Fruit fly (Drosophila melanogaster): ENCODE measurements around the gene ChLD3.

The ChLD3 gene

dm6 chr2L:16761891-16762290 lies 23.2 kb downstream of the ChLD3 start:
- no peak for TF ChIP-seq Jra (GFP tag; optimal IDR thresholded peaks at IDR 0.05)
- TF ChIP-seq OdsH (GFP tag; optimal IDR thresholded peaks at IDR 0.05) = no peak
- TF ChIP-seq Rel (GFP tag; optimal IDR thresholded peaks at IDR 0.05) = no peak
- TF ChIP-seq Rel (tag; optimal IDR thresholded peaks at IDR 0.05) = no peak

dm6 chr2L:16764480-16764879 lies 25.8 kb downstream of the ChLD3 start:
- TF ChIP-seq OdsH (GFP tag; optimal IDR thresholded peaks at IDR 0.05) (no peak), usp (GFP tag; optimal IDR thresholded peaks at IDR 0.05) (no peak), Jra (GFP tag; optimal IDR thresholded peaks at IDR 0.05) (no peak), GATAd (GFP tag; optimal IDR thresholded peaks at IDR 0.05) (no peak), Sp1 (GFP tag; optimal IDR thresholded peaks at IDR 0.05) (no peak), Rel (GFP tag; optimal IDR thresholded peaks at IDR 0.05) (no peak), Rel (tag; optimal IDR thresholded peaks at IDR 0.05) (no peak), N (GFP tag; optimal IDR thresholded peaks at IDR 0.05) (no peak), Hnf4 (GFP tag; optimal IDR thresholded peaks at IDR 0.05) (no peak), lola (GFP tag; optimal IDR thresholded peaks at IDR 0.05) (no peak), Myc (optimal IDR thresholded peaks at IDR 0.05) (no peak), dmrt93B (GFP tag; optimal IDR thresholded peaks at IDR 0.05) (no peak)

dm6 chr2L:16766070-16766752 lies 27.6 kb downstream of the ChLD3 start, which contains the start of gene Mhc:
Gene Mhc (plus strand): TSS chr2L:16766566.
- TF ChIP-seq tai (GFP tag; optimal IDR thresholded peaks at IDR 0.05) (no peak), Hr83 (GFP tag; optimal IDR thresholded peaks at IDR 0.05; ENCODE audit: poor library complexity, severe bottlenecking) (no peak), dl (GFP tag; optimal IDR thresholded peaks at IDR 0.05; ENCODE audit: insufficient read depth in 1 of 2, partially characterized antibody in 2 of 2) (no peak), Dif (GFP tag; optimal IDR thresholded peaks at IDR 0.05; ENCODE audit: partially characterized antibody) (no peak)

dm6 chr2L:16787548-16787947 lies 48.9 kb downstream of the ChLD3 start:
- TF ChIP-seq Sp1 (GFP tag; optimal IDR thresholded peaks at IDR 0.05) = no peak
- no peak for TF ChIP-seq GATAd (GFP tag; optimal IDR thresholded peaks at IDR 0.05)
- TF ChIP-seq CG9705 (GFP tag; optimal IDR thresholded peaks at IDR 0.05) = no peak
- no peak for TF ChIP-seq usp (GFP tag; optimal IDR thresholded peaks at IDR 0.05)
- no peak for TF ChIP-seq fru (GFP tag; optimal IDR thresholded peaks at IDR 0.05)
- no peak for TF ChIP-seq Rel (GFP tag; optimal IDR thresholded peaks at IDR 0.05)
- TF ChIP-seq Rel (tag; optimal IDR thresholded peaks at IDR 0.05) = no peak
- no peak for TF ChIP-seq rgr (GFP tag; optimal IDR thresholded peaks at IDR 0.05)
- TF ChIP-seq pan (optimal IDR thresholded peaks at IDR 0.05) = no peak
- TF ChIP-seq lola (GFP tag; optimal IDR thresholded peaks at IDR 0.05) = no peak
- TF ChIP-seq HLH106 (tag; optimal IDR thresholded peaks at IDR 0.05) = no peak
- no peak for TF ChIP-seq h (GFP tag; optimal IDR thresholded peaks at IDR 0.05)
- no peak for TF ChIP-seq psq (GFP tag; optimal IDR thresholded peaks at IDR 0.05)
- TF ChIP-seq dl (GFP tag; optimal IDR thresholded peaks at IDR 0.05; ENCODE audit: insufficient read depth in 1 of 2, partially characterized antibody in 2 of 2) = no peak
- TF ChIP-seq Hr78 (GFP tag; optimal IDR thresholded peaks at IDR 0.05) = no peak
- no peak for TF ChIP-seq Hr83 (GFP tag; optimal IDR thresholded peaks at IDR 0.05; ENCODE audit: poor library complexity, severe bottlenecking)
- TF ChIP-seq Mio (GFP tag; optimal IDR thresholded peaks at IDR 0.05) = no peak

dm6 chr2L:16788885-16789284 lies 50.2 kb downstream of the ChLD3 start:
- TF ChIP-seq brk (GFP tag; optimal IDR thresholded peaks at IDR 0.05) (no peak), lola (GFP tag; optimal IDR thresholded peaks at IDR 0.05) (no peak), dl (GFP tag; optimal IDR thresholded peaks at IDR 0.05; ENCODE audit: insufficient read depth in 1 of 2, partially characterized antibody in 2 of 2) (no peak), CG9705 (GFP tag; optimal IDR thresholded peaks at IDR 0.05) (no peak)

dm6 chr2L:16789880-16790279 lies 51.2 kb downstream of the ChLD3 start:
- no peak for TF ChIP-seq CrebA (GFP tag; optimal IDR thresholded peaks at IDR 0.05; ENCODE audit: borderline replicate concordance)
- TF ChIP-seq h (GFP tag; optimal IDR thresholded peaks at IDR 0.05) = no peak
- no peak for TF ChIP-seq Hr83 (GFP tag; optimal IDR thresholded peaks at IDR 0.05; ENCODE audit: poor library complexity, severe bottlenecking)
- no peak for TF ChIP-seq Hnf4 (GFP tag; optimal IDR thresholded peaks at IDR 0.05)
- TF ChIP-seq jim (GFP tag; optimal IDR thresholded peaks at IDR 0.05) = no peak
- no peak for TF ChIP-seq GATAd (GFP tag; optimal IDR thresholded peaks at IDR 0.05)
- TF ChIP-seq Dfd (GFP tag; optimal IDR thresholded peaks at IDR 0.05) = no peak
- no peak for TF ChIP-seq fru (GFP tag; optimal IDR thresholded peaks at IDR 0.05)
- TF ChIP-seq rgr (GFP tag; optimal IDR thresholded peaks at IDR 0.05) = no peak
- no peak for TF ChIP-seq br (GFP tag; optimal IDR thresholded peaks at IDR 0.05)
- no peak for TF ChIP-seq Mio (GFP tag; optimal IDR thresholded peaks at IDR 0.05)
- TF ChIP-seq foxo (GFP tag; optimal IDR thresholded peaks at IDR 0.05) = no peak

All from whole organism, wandering third instar larva.